1 fruit fly cellular context compared by ENCODE assay signal in the genomic region with DNA sequence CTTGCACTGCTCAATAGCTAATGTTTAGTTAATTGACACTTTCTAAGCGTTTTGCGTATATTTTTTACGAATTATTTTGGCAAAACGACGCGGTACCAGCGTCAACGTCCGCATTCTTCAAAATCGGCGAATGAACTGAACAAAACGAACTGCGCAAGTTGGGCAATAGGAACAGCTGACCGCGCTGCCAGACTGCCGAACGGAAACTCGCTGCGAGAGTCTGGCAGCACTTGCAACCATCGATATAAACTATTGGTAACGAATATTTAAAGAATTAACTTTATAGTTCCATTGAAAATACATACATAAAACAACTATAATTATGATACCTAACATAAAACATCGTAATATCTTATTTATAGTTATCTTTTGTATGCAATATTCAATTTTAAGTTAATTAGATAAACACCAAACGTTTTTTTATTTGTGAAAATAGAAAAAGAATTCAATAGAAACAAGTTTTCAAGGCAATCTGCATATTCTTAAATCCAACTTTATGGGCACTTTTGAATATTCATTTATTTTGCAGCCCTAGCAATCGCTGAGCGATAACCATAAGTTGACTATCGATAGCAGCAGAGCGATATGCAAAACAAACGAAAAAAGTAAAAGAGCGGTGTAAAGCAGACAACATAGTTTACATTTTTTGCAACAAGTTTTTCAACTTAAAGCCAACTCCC.
TF ChIP-seq lines count a peak whose summit lies in the region.

Gene Hs6st, minus strand, starts transcription at position 141 of the 680 bp plus-strand sequence.
Gene MED25, plus strand, starts transcription at position 576 of the 680 bp plus-strand sequence.

TF ChIP-seq in whole organism, embryonic, 481 proteins besides CTCF, POLR2A, EP300 and RAD21 (continued from another document and continues in another):
- TF ChIP-seq CG13287 (GFP tag; IDR thresholded peaks at IDR 0.05; lab: Robert Waterston, UW; ENCODE audit: partially characterized antibody) (peak; percentile 73), hbn (GFP tag; IDR thresholded peaks at IDR 0.05; lab: Robert Waterston, UW; ENCODE audit: partially characterized antibody) (peak; percentile 57), grn (GFP tag; optimal IDR thresholded peaks at IDR 0.05; lab: Kevin White, UChicago) (no peak), scrt (GFP tag; optimal IDR thresholded peaks at IDR 0.05; lab: Kevin White, UChicago) (no peak), gem (tag; optimal IDR thresholded peaks at IDR 0.05; lab: Kevin White, UChicago) (no peak), CG1024 (GFP tag; IDR thresholded peaks at IDR 0.05; lab: Robert Waterston, UW) (no peak; the same call in 1 of the 2 replicates), Sry-δ (GFP tag; optimal IDR thresholded peaks at IDR 0.05; lab: Kevin White, UChicago) (peak; percentile 75), tap (tag; optimal IDR thresholded peaks at IDR 0.05; lab: Kevin White, UChicago) (peak; percentile 2), pita (GFP tag; optimal IDR thresholded peaks at IDR 0.05; lab: Kevin White, UChicago) (no peak), Usf (GFP tag; optimal IDR thresholded peaks at IDR 0.05; lab: Kevin White, UChicago) (no peak), Eip74EF (GFP tag; optimal IDR thresholded peaks at IDR 0.05; lab: Kevin White, UChicago) (no peak), fd102C (GFP tag; optimal IDR thresholded peaks at IDR 0.05; lab: Kevin White, UChicago) (no peak), CG8089 (GFP tag; optimal IDR thresholded peaks at IDR 0.05; lab: Kevin White, UChicago) (no peak), bab2 (GFP tag; optimal IDR thresholded peaks at IDR 0.05; lab: Kevin White, UChicago) (no peak), CG17186 (GFP tag; optimal IDR thresholded peaks at IDR 0.05; lab: Kevin White, UChicago) (peak; percentile 84), psq (GFP tag; optimal IDR thresholded peaks at IDR 0.05; lab: Kevin White, UChicago) (peak; percentile 97), CG18011 (GFP tag; optimal IDR thresholded peaks at IDR 0.05; lab: Kevin White, UChicago) (no peak), sima (GFP tag; optimal IDR thresholded peaks at IDR 0.05; lab: Kevin White, UChicago) (no peak), emc (GFP tag; optimal IDR thresholded peaks at IDR 0.05; lab: Kevin White, UChicago) (no peak), Dll (GFP tag; IDR thresholded peaks at IDR 0.05; lab: Robert Waterston, UW; ENCODE audit: partially characterized antibody) (peak; percentile 87; the same call in 2 of the 4 replicates), sob (GFP tag; IDR thresholded peaks at IDR 0.05; lab: Robert Waterston, UW) (peak; percentile 62), CG17912 (GFP tag; optimal IDR thresholded peaks at IDR 0.05; lab: Kevin White, UChicago) (no peak), sim (GFP tag; IDR thresholded peaks at IDR 0.05; lab: Robert Waterston, UW) (0 out of 2 replicates have a peak, but pooled peaks have one; percentile 24), CG14667 (GFP tag; IDR thresholded peaks at IDR 0.05; lab: Robert Waterston, UW) (no peak), CG13424 (tag; optimal IDR thresholded peaks at IDR 0.05; lab: Kevin White, UChicago) (no peak), nmo (GFP tag; optimal IDR thresholded peaks at IDR 0.05; lab: Kevin White, UChicago) (peak; percentile 55), slbo (GFP tag; IDR thresholded peaks at IDR 0.05; lab: Robert Waterston, UW) (peak; percentile 66), CG6854 (GFP tag; optimal IDR thresholded peaks at IDR 0.05; lab: Kevin White, UChicago) (no peak), CG10959 (GFP tag; IDR thresholded peaks at IDR 0.05; lab: Robert Waterston, UW) (peak; percentile 29; the same call in 1 of the 2 replicates), zen2 (GFP tag; IDR thresholded peaks at IDR 0.05; lab: Robert Waterston, UW; ENCODE audit: partially characterized antibody) (peak; percentile 72), phol (tag; optimal IDR thresholded peaks at IDR 0.05; lab: Kevin White, UChicago) (peak; percentile 79), Mrtf (GFP tag; IDR thresholded peaks at IDR 0.05; lab: Robert Waterston, UW) (no peak), Oli (tag; optimal IDR thresholded peaks at IDR 0.05; lab: Kevin White, UChicago) (no peak), CG6765 (GFP tag; optimal IDR thresholded peaks at IDR 0.05; lab: Kevin White, UChicago) (peak; percentile 17), luna (GFP tag; optimal IDR thresholded peaks at IDR 0.05; lab: Kevin White, UChicago) (no peak), CG31388 (GFP tag; optimal IDR thresholded peaks at IDR 0.05; lab: Kevin White, UChicago) (peak; percentile 7), ase (GFP tag; IDR thresholded peaks at IDR 0.05; lab: Robert Waterston, UW) (no peak), CG7786 (GFP tag; optimal IDR thresholded peaks at IDR 0.05; lab: Kevin White, UChicago) (no peak), CG7556 (GFP tag; optimal IDR thresholded peaks at IDR 0.05; lab: Kevin White, UChicago) (peak; percentile 11), Bteb2 (GFP tag; optimal IDR thresholded peaks at IDR 0.05; lab: Kevin White, UChicago) (no peak), CrebB (tag; optimal IDR thresholded peaks at IDR 0.05; lab: Kevin White, UChicago) (peak; percentile 39), Elba2 (GFP tag; optimal IDR thresholded peaks at IDR 0.05; lab: Kevin White, UChicago) (peak; percentile 98), Hsf (GFP tag; optimal IDR thresholded peaks at IDR 0.05; lab: Kevin White, UChicago) (peak; percentile 9), CG2712 (tag; optimal IDR thresholded peaks at IDR 0.05; lab: Kevin White, UChicago) (peak; percentile 37), Chrac-16 (GFP tag; optimal IDR thresholded peaks at IDR 0.05; lab: Kevin White, UChicago) (no peak), Hr39 (optimal IDR thresholded peaks at IDR 0.05; lab: Kevin White, UChicago) (no peak), Gsc (GFP tag; IDR thresholded peaks at IDR 0.05; lab: Robert Waterston, UW) (no peak), CG2129 (GFP tag; IDR thresholded peaks at IDR 0.05; lab: Robert Waterston, UW; ENCODE audit: partially characterized antibody) (peak; percentile 65), lola (GFP tag; optimal IDR thresholded peaks at IDR 0.05; lab: Kevin White, UChicago) (no peak), CG17385 (GFP tag; optimal IDR thresholded peaks at IDR 0.05; lab: Kevin White, UChicago) (peak; percentile 12), Dp (GFP tag; optimal IDR thresholded peaks at IDR 0.05; lab: Kevin White, UChicago) (peak; percentile 49), cg (GFP tag; optimal IDR thresholded peaks at IDR 0.05; lab: Kevin White, UChicago) (no peak), Hmr (GFP tag; optimal IDR thresholded peaks at IDR 0.05; lab: Kevin White, UChicago) (peak; percentile 65), CG12659 (GFP tag; optimal IDR thresholded peaks at IDR 0.05; lab: Kevin White, UChicago) (peak; percentile 73), ap (GFP tag; IDR thresholded peaks at IDR 0.05; lab: Robert Waterston, UW) (no peak), HLHmδ (GFP tag; optimal IDR thresholded peaks at IDR 0.05; lab: Kevin White, UChicago) (no peak), CG17359 (tag; optimal IDR thresholded peaks at IDR 0.05; lab: Kevin White, UChicago) (peak; percentile 66), vnd (GFP tag; IDR thresholded peaks at IDR 0.05; lab: Robert Waterston, UW; ENCODE audit: partially characterized antibody) (peak; percentile 65), fd64A (GFP tag; optimal IDR thresholded peaks at IDR 0.05; lab: Kevin White, UChicago) (no peak), Meics (GFP tag; optimal IDR thresholded peaks at IDR 0.05; lab: Kevin White, UChicago) (peak; percentile 74), dan (GFP tag; IDR thresholded peaks at IDR 0.05; lab: Robert Waterston, UW) (no peak), lab (GFP tag; optimal IDR thresholded peaks at IDR 0.05; lab: Kevin White, UChicago) (peak; percentile 78), az2 (GFP tag; optimal IDR thresholded peaks at IDR 0.05; lab: Kevin White, UChicago) (peak; percentile 24), otp (GFP tag; IDR thresholded peaks at IDR 0.05; lab: Robert Waterston, UW) (no peak), pfk (GFP tag; optimal IDR thresholded peaks at IDR 0.05; lab: Kevin White, UChicago) (peak; percentile 14), CG3065 (GFP tag; optimal IDR thresholded peaks at IDR 0.05; lab: Kevin White, UChicago) (no peak), Ravus (GFP tag; IDR thresholded peaks at IDR 0.05; lab: Robert Waterston, UW) (no peak), Doc2 (GFP tag; IDR thresholded peaks at IDR 0.05; lab: Robert Waterston, UW) (no peak), jigr1 (GFP tag; IDR thresholded peaks at IDR 0.05; lab: Robert Waterston, UW) (no peak), CG33213 (GFP tag; optimal IDR thresholded peaks at IDR 0.05; lab: Kevin White, UChicago) (no peak), CG8944 (GFP tag; optimal IDR thresholded peaks at IDR 0.05; lab: Kevin White, UChicago) (peak; percentile 16), CG9727 (GFP tag; optimal IDR thresholded peaks at IDR 0.05; lab: Kevin White, UChicago) (peak; percentile 54), CG10654 (GFP tag; optimal IDR thresholded peaks at IDR 0.05; lab: Kevin White, UChicago) (peak; percentile 49), Ssrp (tag; optimal IDR thresholded peaks at IDR 0.05; lab: Kevin White, UChicago) (no peak), CG15514 (GFP tag; optimal IDR thresholded peaks at IDR 0.05; lab: Kevin White, UChicago) (peak; percentile 77), CG2678 (tag; optimal IDR thresholded peaks at IDR 0.05; lab: Kevin White, UChicago) (no peak), CG17361 (GFP tag; IDR thresholded peaks at IDR 0.05; lab: Robert Waterston, UW) (peak; percentile 58; the same call in 2 of the 3 replicates), CG43689 (GFP tag; IDR thresholded peaks at IDR 0.05; lab: Robert Waterston, UW) (no peak), vvl (GFP tag; IDR thresholded peaks at IDR 0.05; lab: Robert Waterston, UW) (peak; percentile 40), CG11723 (GFP tag; optimal IDR thresholded peaks at IDR 0.05; lab: Kevin White, UChicago) (no peak), CG4360 (GFP tag; IDR thresholded peaks at IDR 0.05; lab: Robert Waterston, UW) (no peak), CG2120 (GFP tag; optimal IDR thresholded peaks at IDR 0.05; lab: Kevin White, UChicago) (no peak), Lim3 (GFP tag; IDR thresholded peaks at IDR 0.05; lab: Robert Waterston, UW) (no peak), ro (GFP tag; IDR thresholded peaks at IDR 0.05; lab: Robert Waterston, UW) (no peak), nom (GFP tag; optimal IDR thresholded peaks at IDR 0.05; lab: Kevin White, UChicago) (no peak), ac (GFP tag; optimal IDR thresholded peaks at IDR 0.05; lab: Kevin White, UChicago) (no peak), corto (GFP tag; optimal IDR thresholded peaks at IDR 0.05; lab: Kevin White, UChicago) (no peak), Xrp1 (GFP tag; IDR thresholded peaks at IDR 0.05; lab: Robert Waterston, UW) (no peak), usp (GFP tag; optimal IDR thresholded peaks at IDR 0.05; lab: Kevin White, UChicago) (no peak), crp (GFP tag; optimal IDR thresholded peaks at IDR 0.05; lab: Kevin White, UChicago) (peak; percentile 80 to 96), CG9437 (GFP tag; optimal IDR thresholded peaks at IDR 0.05; lab: Kevin White, UChicago) (peak; percentile 20), bbx (GFP tag; IDR thresholded peaks at IDR 0.05; lab: Robert Waterston, UW; ENCODE audit: partially characterized antibody) (peak; percentile 78), kay (GFP tag; optimal IDR thresholded peaks at IDR 0.05; lab: Kevin White, UChicago) (peak; percentile 57), tio (GFP tag; optimal IDR thresholded peaks at IDR 0.05; lab: Kevin White, UChicago) (no peak), sisA (GFP tag; IDR thresholded peaks at IDR 0.05; lab: Robert Waterston, UW) (no peak; the same call in 1 of the 2 replicates), pb (GFP tag; optimal IDR thresholded peaks at IDR 0.05; lab: Kevin White, UChicago) (no peak), CG3163 (GFP tag; optimal IDR thresholded peaks at IDR 0.05; lab: Kevin White, UChicago) (no peak), HLH4C (GFP tag; IDR thresholded peaks at IDR 0.05; lab: Robert Waterston, UW; ENCODE audit: partially characterized antibody) (peak; percentile 78), CG2199 (GFP tag; IDR thresholded peaks at IDR 0.05; lab: Robert Waterston, UW) (no peak), schlank (tag; optimal IDR thresholded peaks at IDR 0.05; lab: Kevin White, UChicago) (no peak), Hr3 (GFP tag; optimal IDR thresholded peaks at IDR 0.05; lab: Kevin White, UChicago) (no peak), CoRest (tag; optimal IDR thresholded peaks at IDR 0.05; lab: Kevin White, UChicago) (peak; percentile 49), Ets65A (GFP tag; lab: Kevin White, UChicago) (peak; percentile 91), CG6689 (GFP tag; IDR thresholded peaks at IDR 0.05; lab: Robert Waterston, UW) (no peak), CG15601 (tag; optimal IDR thresholded peaks at IDR 0.05; lab: Kevin White, UChicago) (peak; percentile 47), grau (tag; optimal IDR thresholded peaks at IDR 0.05; lab: Kevin White, UChicago) (peak; percentile 38), ATbp (GFP tag; optimal IDR thresholded peaks at IDR 0.05; lab: Kevin White, UChicago) (no peak), odd (GFP tag; optimal IDR thresholded peaks at IDR 0.05; lab: Kevin White, UChicago) (no peak), pan (optimal IDR thresholded peaks at IDR 0.05; lab: Kevin White, UChicago) (no peak), pan (GFP tag; optimal IDR thresholded peaks at IDR 0.05 in 1 of 2, IDR thresholded peaks at IDR 0.05 in 1 of 2) (no peak), CG1647 (GFP tag; optimal IDR thresholded peaks at IDR 0.05; lab: Kevin White, UChicago) (peak; percentile 41), cad (GFP tag; optimal IDR thresholded peaks at IDR 0.05; lab: Kevin White, UChicago) (no peak), esg (GFP tag; conservative IDR thresholded peaks at IDR 0.05; lab: Robert Waterston, UW) (no peak), sc (optimal IDR thresholded peaks at IDR 0.05; lab: Kevin White, UChicago) (no peak), sc (GFP tag; optimal IDR thresholded peaks at IDR 0.05; lab: Kevin White, UChicago) (no peak), CG6254 (GFP tag; optimal IDR thresholded peaks at IDR 0.05; lab: Kevin White, UChicago) (no peak), CG3838 (GFP tag; optimal IDR thresholded peaks at IDR 0.05; lab: Kevin White, UChicago) (no peak), E2f1 (GFP tag; IDR thresholded peaks at IDR 0.05; lab: Robert Waterston, UW) (peak; percentile 37; the same call in 1 of the 2 replicates), CG34376 (GFP tag; optimal IDR thresholded peaks at IDR 0.05; lab: Kevin White, UChicago) (peak; percentile 59), CG7745 (tag; optimal IDR thresholded peaks at IDR 0.05; lab: Kevin White, UChicago) (no peak), E2f2 (GFP tag; IDR thresholded peaks at IDR 0.05; lab: Robert Waterston, UW) (peak; percentile 55), dimm (GFP tag; IDR thresholded peaks at IDR 0.05; lab: Robert Waterston, UW) (no peak), CG4424 (GFP tag; optimal IDR thresholded peaks at IDR 0.05; lab: Kevin White, UChicago) (peak; percentile 57), Atf6 (GFP tag; IDR thresholded peaks at IDR 0.05; lab: Robert Waterston, UW) (no peak), row (GFP tag; IDR thresholded peaks at IDR 0.05; lab: Robert Waterston, UW) (peak; percentile 55), CG10147 (GFP tag; optimal IDR thresholded peaks at IDR 0.05; lab: Kevin White, UChicago) (no peak)
